Worm (Caenorhabditis elegans): ENCODE measurements around the gene F21C10.4.

ce11 chrV:9130766-9131165, 4.3 kb downstream of the F21C10.4 start, which contains the start of gene F21C10.19:
- no peak for TF ChIP-seq ztf-4 (tag; optimal IDR thresholded peaks at IDR 0.05)
- TF ChIP-seq lsy-2 (tag; optimal IDR thresholded peaks at IDR 0.05): no peak
- TF ChIP-seq elt-3 (tag; optimal IDR thresholded peaks at IDR 0.05): no peak
- TF ChIP-seq nhr-11 (tag; optimal IDR thresholded peaks at IDR 0.05): no peak
- TF ChIP-seq unc-62 (GFP tag; optimal IDR thresholded peaks at IDR 0.05): no peak
- TF ChIP-seq zag-1 (tag; optimal IDR thresholded peaks at IDR 0.05): no peak
